Worm (Caenorhabditis elegans): ENCODE measurements around the gene pax-1.
A peak's percentile ranks its signal among the peaks of the same experiment; 100 is the strongest.

pax-1 gene

ce11 chrV:8217118-8217517, 7.6 kb upstream of the pax-1 start:
- TF ChIP-seq med-1 (GFP tag; optimal IDR thresholded peaks at IDR 0.05; ENCODE audit: insufficient read depth) (no peak), flt-1 (GFP tag; IDR thresholded peaks at IDR 0.05) (no peak), cog-1 (tag; optimal IDR thresholded peaks at IDR 0.05) (no peak), ztf-29 (GFP tag; IDR thresholded peaks at IDR 0.05) (no peak), ztf-23 (GFP tag; IDR thresholded peaks at IDR 0.05) (no peak), ref-1 (GFP tag; conservative IDR thresholded peaks at IDR 0.05) (no peak), tab-1 (GFP tag; IDR thresholded peaks at IDR 0.05) (no peak), T22C8.4 (GFP tag; IDR thresholded peaks at IDR 0.05) (no peak), klf-2 (GFP tag; conservative IDR thresholded peaks at IDR 0.05) (no peak)

DNA sequence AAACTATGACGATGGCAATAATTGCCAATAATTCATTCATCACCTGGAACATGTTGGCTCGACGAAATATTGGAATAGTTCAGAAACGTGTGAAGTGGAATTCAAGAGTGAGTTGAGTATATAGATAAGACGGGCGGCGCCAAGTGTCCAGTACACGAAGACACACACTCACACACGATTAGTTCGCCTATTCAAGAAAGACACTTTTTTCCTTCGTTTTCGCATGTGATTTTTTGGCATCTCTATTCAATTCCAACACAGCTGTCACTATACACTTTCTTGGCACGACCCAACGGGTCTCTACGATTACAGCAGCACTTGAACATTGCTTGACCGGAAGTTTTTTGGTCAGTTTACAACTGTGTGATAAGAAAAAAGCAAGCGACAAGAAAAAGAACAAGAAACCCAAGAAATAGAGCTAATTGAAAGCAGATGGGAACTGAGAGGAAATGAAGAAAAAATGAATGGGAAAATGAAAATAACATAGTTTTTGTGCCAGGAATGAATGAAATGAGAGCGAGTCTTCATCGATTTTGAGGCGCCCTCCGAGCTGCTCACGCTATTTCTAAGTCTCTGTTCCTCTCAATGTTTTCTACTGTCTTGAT, 7.0 kb upstream of the pax-1 start, which contains the start of gene K07C11.8:
K07C11.8 (minus strand) TSS at position 224 of the 605 bp plus-strand sequence.
- no peak for TF ChIP-seq tab-1 (GFP tag; IDR thresholded peaks at IDR 0.05)
- TF ChIP-seq cog-1 (tag; optimal IDR thresholded peaks at IDR 0.05): no peak
- TF ChIP-seq ref-1 (GFP tag; conservative IDR thresholded peaks at IDR 0.05): no peak
- TF ChIP-seq T22C8.4 (GFP tag; IDR thresholded peaks at IDR 0.05): no peak
- no peak for TF ChIP-seq flt-1 (GFP tag; IDR thresholded peaks at IDR 0.05)
- TF ChIP-seq klf-2 (GFP tag; conservative IDR thresholded peaks at IDR 0.05): no peak
- no peak for TF ChIP-seq ztf-29 (GFP tag; IDR thresholded peaks at IDR 0.05)
- TF ChIP-seq med-1 (GFP tag; optimal IDR thresholded peaks at IDR 0.05; ENCODE audit: insufficient read depth): no peak

DNA sequence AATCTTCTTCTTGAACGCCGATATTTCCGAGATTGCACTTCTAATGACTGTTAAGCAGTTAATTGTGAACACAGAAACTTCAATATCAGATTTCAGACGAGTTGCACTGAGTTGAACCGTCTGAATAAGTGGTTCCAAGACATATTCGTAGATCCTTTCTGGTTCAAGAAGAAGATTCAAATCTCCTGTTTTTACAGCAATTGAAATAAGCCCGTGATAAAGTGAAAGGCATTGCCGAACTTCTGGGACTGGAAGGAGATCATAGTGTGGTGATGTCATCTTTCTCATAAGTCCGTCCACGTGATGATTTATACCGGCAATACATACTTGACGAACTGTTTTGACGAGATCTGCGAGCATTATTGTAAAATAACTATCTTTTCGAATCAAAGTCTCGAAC, 5.2 kb upstream of the pax-1 start:
- no peak for TF ChIP-seq klf-2 (GFP tag; conservative IDR thresholded peaks at IDR 0.05)
- no peak for TF ChIP-seq cog-1 (tag; optimal IDR thresholded peaks at IDR 0.05)
- TF ChIP-seq T22C8.4 (GFP tag; IDR thresholded peaks at IDR 0.05): no peak
- no peak for TF ChIP-seq flt-1 (GFP tag; IDR thresholded peaks at IDR 0.05)
- no peak for TF ChIP-seq tab-1 (GFP tag; IDR thresholded peaks at IDR 0.05)
- TF ChIP-seq ref-1 (GFP tag; conservative IDR thresholded peaks at IDR 0.05): no peak
- no peak for TF ChIP-seq med-1 (GFP tag; optimal IDR thresholded peaks at IDR 0.05; ENCODE audit: insufficient read depth)
- no peak for TF ChIP-seq ztf-29 (GFP tag; IDR thresholded peaks at IDR 0.05)
- TF ChIP-seq ztf-23 (GFP tag; IDR thresholded peaks at IDR 0.05): no peak

ce11 chrV:8221083-8221538, 3.6 kb upstream of the pax-1 start, which contains the start of the genes cogc-6 and air-1:
cogc-6 (minus strand) TSS chrV:8221316.
air-1 (plus strand) TSS chrV:8221488.
- TF ChIP-seq med-1 (GFP tag; optimal IDR thresholded peaks at IDR 0.05; ENCODE audit: insufficient read depth) (no peak), tab-1 (GFP tag; IDR thresholded peaks at IDR 0.05) (no peak), cog-1 (tag; optimal IDR thresholded peaks at IDR 0.05) (no peak), ref-1 (GFP tag; conservative IDR thresholded peaks at IDR 0.05) (no peak), ztf-29 (GFP tag; IDR thresholded peaks at IDR 0.05) (no peak), T22C8.4 (GFP tag; IDR thresholded peaks at IDR 0.05) (no peak), flt-1 (GFP tag; IDR thresholded peaks at IDR 0.05) (no peak), klf-2 (GFP tag; conservative IDR thresholded peaks at IDR 0.05) (no peak), ztf-23 (GFP tag; IDR thresholded peaks at IDR 0.05) (no peak)

ce11 chrV:8223417-8223816, 1.3 kb upstream of the pax-1 start:
- TF ChIP-seq ztf-29 (GFP tag; IDR thresholded peaks at IDR 0.05) (no peak), med-1 (GFP tag; optimal IDR thresholded peaks at IDR 0.05; ENCODE audit: insufficient read depth) (no peak), ztf-23 (GFP tag; IDR thresholded peaks at IDR 0.05) (no peak), klf-2 (GFP tag; conservative IDR thresholded peaks at IDR 0.05) (no peak), ref-1 (GFP tag; conservative IDR thresholded peaks at IDR 0.05) (no peak), cog-1 (tag; optimal IDR thresholded peaks at IDR 0.05) (no peak), T22C8.4 (GFP tag; IDR thresholded peaks at IDR 0.05) (no peak), flt-1 (GFP tag; IDR thresholded peaks at IDR 0.05) (no peak), tab-1 (GFP tag; IDR thresholded peaks at IDR 0.05) (no peak)

- TF ChIP-seq klf-2 (GFP tag; conservative IDR thresholded peaks at IDR 0.05) (no peak), tab-1 (GFP tag; IDR thresholded peaks at IDR 0.05) (no peak), med-1 (GFP tag; optimal IDR thresholded peaks at IDR 0.05; ENCODE audit: insufficient read depth) (no peak), ztf-29 (GFP tag; IDR thresholded peaks at IDR 0.05) (no peak), ztf-23 (GFP tag; IDR thresholded peaks at IDR 0.05) (no peak), T22C8.4 (GFP tag; IDR thresholded peaks at IDR 0.05) (no peak), ref-1 (GFP tag; conservative IDR thresholded peaks at IDR 0.05) (no peak), cog-1 (tag; optimal IDR thresholded peaks at IDR 0.05) (no peak), flt-1 (GFP tag; IDR thresholded peaks at IDR 0.05) (no peak)
Measured at ce11 chrV:8226812-8227211, 2.1 kb downstream of the pax-1 start, which contains the start of gene K07C11.10. K07C11.10 (minus strand) TSS chrV:8226912.

ce11 chrV:8228712-8229119, 4.0 kb downstream of the pax-1 start:
- TF ChIP-seq tab-1 (GFP tag; IDR thresholded peaks at IDR 0.05): no peak; the same call in 1 of the 2 replicates
- peak; percentile 69; the same call in 1 of the 2 replicates for TF ChIP-seq flt-1 (GFP tag; IDR thresholded peaks at IDR 0.05)
- TF ChIP-seq med-1 (GFP tag; optimal IDR thresholded peaks at IDR 0.05; ENCODE audit: insufficient read depth): no peak
- TF ChIP-seq klf-2 (GFP tag; conservative IDR thresholded peaks at IDR 0.05): no peak
- no peak for TF ChIP-seq T22C8.4 (GFP tag; IDR thresholded peaks at IDR 0.05)
- peak; percentile 24 for TF ChIP-seq cog-1 (tag; optimal IDR thresholded peaks at IDR 0.05)
- no peak for TF ChIP-seq ref-1 (GFP tag; conservative IDR thresholded peaks at IDR 0.05)
- no peak for TF ChIP-seq ztf-29 (GFP tag; IDR thresholded peaks at IDR 0.05)
- peak; percentile 58; the same call in 1 of the 2 replicates for TF ChIP-seq ztf-23 (GFP tag; IDR thresholded peaks at IDR 0.05)

ce11 chrV:8230056-8230455, 5.3 kb downstream of the pax-1 start:
- TF ChIP-seq med-1 (GFP tag; optimal IDR thresholded peaks at IDR 0.05; ENCODE audit: insufficient read depth): no peak
- TF ChIP-seq ztf-23 (GFP tag; IDR thresholded peaks at IDR 0.05): peak; percentile 70; the same call in 1 of the 2 replicates
- TF ChIP-seq cog-1 (tag; optimal IDR thresholded peaks at IDR 0.05): no peak
- TF ChIP-seq tab-1 (GFP tag; IDR thresholded peaks at IDR 0.05): peak; percentile 72; the same call in 1 of the 2 replicates
- 0 out of 2 replicates have a peak, but pooled peaks have one; percentile 7 for TF ChIP-seq T22C8.4 (GFP tag; IDR thresholded peaks at IDR 0.05)
- no peak for TF ChIP-seq ztf-29 (GFP tag; IDR thresholded peaks at IDR 0.05)
- TF ChIP-seq flt-1 (GFP tag; IDR thresholded peaks at IDR 0.05): peak; percentile 60; the same call in 1 of the 2 replicates

DNA sequence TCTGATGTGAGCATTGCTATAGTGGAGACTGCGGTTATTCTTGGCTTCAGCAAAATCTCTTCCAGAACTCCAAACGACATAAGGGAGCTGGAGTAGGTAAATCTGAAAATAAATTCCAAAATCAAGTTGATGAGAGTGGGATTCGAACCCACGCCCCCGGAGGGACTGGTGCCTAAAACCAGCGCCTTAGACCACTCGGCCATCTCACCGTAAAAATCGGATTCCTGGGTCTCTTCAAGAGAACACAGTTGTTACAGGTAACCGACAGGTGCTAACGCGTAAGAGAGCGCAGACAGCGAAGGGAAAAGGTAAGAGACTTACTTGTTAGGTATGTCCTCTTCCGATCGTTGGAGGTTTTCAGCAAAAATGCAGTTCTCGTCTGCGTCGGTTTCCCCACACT, 10.6 kb downstream of the pax-1 start:
- TF ChIP-seq klf-2 (GFP tag; conservative IDR thresholded peaks at IDR 0.05): no peak
- TF ChIP-seq flt-1 (GFP tag; IDR thresholded peaks at IDR 0.05): 0 out of 2 replicates have a peak, but pooled peaks have one; percentile 68
- peak; percentile 59; the same call in 1 of the 2 replicates for TF ChIP-seq ztf-29 (GFP tag; IDR thresholded peaks at IDR 0.05)
- peak; percentile 47 for TF ChIP-seq ref-1 (GFP tag; conservative IDR thresholded peaks at IDR 0.05)
- TF ChIP-seq cog-1 (tag; optimal IDR thresholded peaks at IDR 0.05): no peak
- 0 out of 2 replicates have a peak, but pooled peaks have one; percentile 40 for TF ChIP-seq T22C8.4 (GFP tag; IDR thresholded peaks at IDR 0.05)
- 0 out of 2 replicates have a peak, but pooled peaks have one; percentile 45 for TF ChIP-seq ztf-23 (GFP tag; IDR thresholded peaks at IDR 0.05)
- no peak for TF ChIP-seq med-1 (GFP tag; optimal IDR thresholded peaks at IDR 0.05; ENCODE audit: insufficient read depth)
- no peak; the same call in 1 of the 2 replicates for TF ChIP-seq tab-1 (GFP tag; IDR thresholded peaks at IDR 0.05)

Measured in whole organism, midembryonic.